Worm (Caenorhabditis elegans) whole organism, L4 larva: ENCODE results near the gene ZK1055.6.
A peak's percentile ranks its signal among the peaks of the same experiment; 100 is the strongest.

ENCODE experiments used
- T26A8.4 ChIP-seq: fragments of 200-800 bp; sonication (Bioruptor generic); IDR thresholded peaks from 2 replicates; pipeline ENCODE4 v1.3.6; 2022; ENCODE audit warnings: missing genetic modification characterization, missing compliant biosample characterization
- Y5F2A.4 ChIP-seq: fragments of 200-800 bp; sonication (Bioruptor generic); optimal IDR thresholded peaks from 2 replicates; lab custom pipeline; 2018; ENCODE audit warnings: mild to moderate bottlenecking, missing genetic modification characterization, missing compliant biosample characterization
- ceh-28 ChIP-seq: fragments of 150-350 bp; optimal IDR thresholded peaks from 2 replicates; lab custom pipeline; 2014; ENCODE audit warnings: missing biosample characterization, missing genetic modification reagents, missing genetic modification characterization
- ceh-44 ChIP-seq: fragments of 200-800 bp; sonication (Bioruptor generic); IDR thresholded peaks from 2 replicates; pipeline ENCODE4 v1.3.6; 2022; ENCODE audit warnings: missing genetic modification reagents, missing genetic modification characterization, missing compliant biosample characterization
- fos-1 ChIP-seq: fragments of 150-350 bp; optimal IDR thresholded peaks from 2 replicates; lab custom pipeline; 2014; ENCODE audit warnings: missing biosample characterization, missing genetic modification characterization
- lsy-2 ChIP-seq, 2 experiments: fragments of 150-350 bp in 1 of 2; sonication (generic microtip) in 1 of 2; optimal IDR thresholded peaks; 2 replicates each; lab custom pipeline; 2014 to 2017; ENCODE audit warnings: missing biosample characterization in 2 of 2, missing genetic modification characterization in 2 of 2
- nhr-237 ChIP-seq: sonication (generic microtip); optimal IDR thresholded peaks from 2 replicates; lab custom pipeline; 2017; ENCODE audit warnings: missing biosample characterization, missing genetic modification characterization
- pha-4 ChIP-seq, 2 experiments: fragments of 150-350 bp in 1 of 2; fragments of 200-800 bp in 1 of 2; sonication (Bioruptor generic) in 1 of 2; IDR thresholded peaks in 1 of 2; optimal IDR thresholded peaks in 1 of 2; 2 replicates each; pipeline versions ENCODE4 v1.3.6 to Lab custom; 2014 to 2022; ENCODE audit warnings: missing genetic modification characterization in 2 of 2, missing genetic modification reagents in 2 of 2, missing biosample characterization in 1 of 2, missing compliant biosample characterization in 1 of 2
- zag-1 ChIP-seq: fragments of 150-350 bp; optimal IDR thresholded peaks from 2 replicates; lab custom pipeline; 2014; ENCODE audit warnings: missing biosample characterization, missing genetic modification characterization

- TF ChIP-seq ceh-44 (GFP tag; lab: Robert Waterston, UW) (peak; percentile 82; the same call in 1 of the 2 replicates), nhr-237 (no peak), pha-4 (GFP tag; IDR thresholded peaks at IDR 0.05; lab: Robert Waterston, UW) (peak; percentile 83; the same call in 1 of the 2 replicates), pha-4 (tag; optimal IDR thresholded peaks at IDR 0.05; lab: Kevin White, UChicago) (no peak), fos-1 (tag; lab: Kevin White, UChicago) (no peak), lsy-2 (tag; optimal IDR thresholded peaks at IDR 0.05; lab: Kevin White, UChicago) (no peak), T26A8.4 (GFP tag; lab: Robert Waterston, UW) (no peak), Y5F2A.4 (GFP tag; lab: Kevin White, UChicago) (peak; percentile 53), zag-1 (no peak), ceh-28 (tag; lab: Kevin White, UChicago) (no peak)
These were observed 42.8 kb downstream of the ZK1055.6 start for ce11 chrV:6559585-6559984.
